Fruit fly (Drosophila melanogaster) S2 (cell line): ENCODE results near the gene CG14613.

ENCODE experiments used
- CG8478 ChIP-seq: fragments of >200 bp; optimal IDR thresholded peaks from 2 replicates; lab custom pipeline; 2018
- CTCF ChIP-seq, 2 experiments: fragments of >200 bp; optimal IDR thresholded peaks; 2 replicates each; lab custom pipeline; 2018

DNA sequence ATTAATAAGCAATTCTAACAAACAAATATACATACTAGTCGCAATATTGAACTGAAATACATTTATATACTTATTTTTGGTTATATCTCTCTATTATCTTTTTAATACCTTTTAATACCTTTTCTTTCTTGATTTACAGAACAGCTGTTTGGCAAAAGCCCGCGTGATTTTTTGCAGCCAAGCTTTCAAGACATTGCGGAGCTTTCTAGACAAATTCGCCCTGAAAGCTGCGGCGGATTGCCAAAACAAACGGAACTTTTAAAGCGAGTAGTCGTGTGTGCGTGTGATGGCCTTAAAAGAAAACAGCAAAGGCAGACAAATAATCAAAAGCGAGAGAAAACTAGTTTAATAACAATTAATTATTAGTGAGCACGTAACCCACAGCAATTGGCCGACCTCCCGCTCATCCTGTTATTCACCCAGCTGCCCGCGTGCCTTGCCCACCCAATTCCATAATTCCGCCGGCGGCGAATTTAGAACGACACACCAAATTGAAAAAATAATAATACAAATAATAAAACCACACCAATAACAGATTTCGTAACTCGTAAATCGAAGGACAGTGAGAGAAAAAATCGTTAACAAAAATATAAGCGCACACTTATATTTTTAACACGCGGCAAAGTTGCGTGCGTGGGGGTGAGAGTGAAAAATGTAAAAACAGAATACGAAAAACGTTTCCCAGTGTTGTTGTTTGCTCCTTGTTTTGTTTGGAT lies 15.3 kb upstream of the CG14613 start:
- no peak for TF ChIP-seq CTCF (optimal IDR thresholded peaks at IDR 0.05; lab: Kevin White, UChicago)
- no peak for TF ChIP-seq CG8478 (lab: Kevin White, UChicago)
